Worm (Caenorhabditis elegans) whole organism, young adult: ENCODE results near the gene elp-1.
A peak's percentile ranks its signal among the peaks of the same experiment; 100 is the strongest.

Experiments
- B0019.2 ChIP-seq: fragments of 200-800 bp; sonication (Bioruptor generic); conservative IDR thresholded peaks from 2 replicates; pipeline ENCODE4 v1.3.6; 2022; ENCODE audit warnings: missing genetic modification reagents, missing genetic modification characterization, missing compliant biosample characterization
- B0035.1 ChIP-seq: sonication (generic microtip); optimal IDR thresholded peaks from 2 replicates; lab custom pipeline; 2016; ENCODE audit warnings: missing genetic modification characterization, mild to moderate bottlenecking, missing compliant biosample characterization, missing genotype, missing genetic modification reagents
- D2030.7 ChIP-seq: fragments of 200-800 bp; sonication (Bioruptor generic); IDR thresholded peaks from 2 replicates; pipeline ENCODE4 v1.3.6; 2022; ENCODE audit warnings: missing genetic modification reagents, missing genetic modification characterization, missing compliant biosample characterization
- F22D6.2 ChIP-seq: sonication (generic microtip); optimal IDR thresholded peaks from 2 replicates; lab custom pipeline; 2016; ENCODE audit warnings: mild to moderate bottlenecking, missing genetic modification characterization, missing compliant biosample characterization
- F37B4.10 ChIP-seq: fragments of 200-800 bp; sonication (Bioruptor generic); IDR thresholded peaks from 2 replicates; pipeline ENCODE4 v1.3.6; 2022; ENCODE audit warnings: missing genetic modification characterization, missing compliant biosample characterization
- F39B2.1 ChIP-seq: fragments of 200-800 bp; sonication (Bioruptor generic); IDR thresholded peaks from 2 replicates; pipeline ENCODE4 v1.3.6; 2022; ENCODE audit warnings: missing genetic modification reagents, missing genetic modification characterization, missing compliant biosample characterization
- K12H6.12 ChIP-seq: fragments of 200-800 bp; sonication (Bioruptor generic); optimal IDR thresholded peaks from 2 replicates; lab custom pipeline; 2018; ENCODE audit warnings: mild to moderate bottlenecking, missing genetic modification characterization, missing compliant biosample characterization
- Y53G8AR.9 ChIP-seq: fragments of 200-800 bp; sonication (Bioruptor generic); conservative IDR thresholded peaks from 2 replicates; pipeline ENCODE4 v1.3.6; 2022; ENCODE audit warnings: missing genetic modification reagents, missing genetic modification characterization, missing compliant biosample characterization
- Y56A3A.18 ChIP-seq: fragments of 200-800 bp; sonication (Bioruptor generic); IDR thresholded peaks from 2 replicates; pipeline ENCODE4 v1.3.6; 2022; ENCODE audit warnings: missing genetic modification reagents, missing genetic modification characterization, missing compliant biosample characterization
- Y95B8A.8 ChIP-seq: fragments of 200-800 bp; sonication (Bioruptor generic); IDR thresholded peaks from 2 replicates; pipeline ENCODE4 v1.3.6; 2022; ENCODE audit warnings: missing genetic modification reagents, missing genetic modification characterization, missing compliant biosample characterization
- ZK185.1 ChIP-seq: sonication (generic microtip); optimal IDR thresholded peaks from 2 replicates; lab custom pipeline; 2016; ENCODE audit warnings: mild to moderate bottlenecking, missing genetic modification characterization, missing compliant biosample characterization; ENCODE audit not compliant: poor library complexity, severe bottlenecking
- akir-1 ChIP-seq: fragments of 200-800 bp; sonication (Bioruptor generic); optimal IDR thresholded peaks from 2 replicates; lab custom pipeline; 2018; ENCODE audit warnings: mild to moderate bottlenecking, missing genetic modification characterization, moderate library complexity, missing compliant biosample characterization
- ama-1 ChIP-seq, 3 experiments: fragments of 150-350 bp in 1 of 3; sonication (generic microtip) in 2 of 3; optimal IDR thresholded peaks; 2 replicates each; lab custom pipeline; 2014 to 2018; ENCODE audit warnings: missing biosample characterization in 2 of 3, missing genetic modification characterization in 2 of 3, missing genetic modification reagents in 2 of 3
- atf-7 ChIP-seq: sonication (generic microtip); optimal IDR thresholded peaks from 2 replicates; lab custom pipeline; 2017; ENCODE audit warnings: mild to moderate bottlenecking, missing genetic modification characterization, missing compliant biosample characterization
- athp-1 ChIP-seq: sonication (generic microtip); optimal IDR thresholded peaks from 2 replicates; lab custom pipeline; 2017; ENCODE audit warnings: mild to moderate bottlenecking, missing genetic modification characterization, missing compliant biosample characterization
- attf-3 ChIP-seq: fragments of 200-800 bp; sonication (Bioruptor generic); conservative IDR thresholded peaks from 2 replicates; pipeline ENCODE4 v1.3.6; 2022; ENCODE audit warnings: missing genetic modification reagents, missing genetic modification characterization, missing compliant biosample characterization
- attf-5 ChIP-seq: fragments of 200-800 bp; sonication (Bioruptor generic); optimal IDR thresholded peaks from 2 replicates; lab custom pipeline; 2018; ENCODE audit warnings: mild to moderate bottlenecking, missing genetic modification characterization, missing compliant biosample characterization
- cebp-1 ChIP-seq, 2 experiments: fragments of 200-800 bp in 1 of 2; sonication (Bioruptor generic) in 1 of 2; sonication (generic microtip) in 1 of 2; IDR thresholded peaks in 1 of 2; optimal IDR thresholded peaks in 1 of 2; 2 replicates each; pipeline versions ENCODE4 v1.3.6 to Lab custom; 2017 to 2022; ENCODE audit warnings: missing compliant biosample characterization in 2 of 2, missing genetic modification characterization in 2 of 2, mild to moderate bottlenecking in 1 of 2, missing genetic modification reagents in 1 of 2, moderate library complexity in 1 of 2
- die-1 ChIP-seq: sonication (generic microtip); optimal IDR thresholded peaks from 2 replicates; lab custom pipeline; 2016; ENCODE audit warnings: missing genotype, mild to moderate bottlenecking, missing genetic modification characterization, missing compliant biosample characterization
- efl-1 ChIP-seq: fragments of 150-350 bp; optimal IDR thresholded peaks from 2 replicates; lab custom pipeline; 2014; ENCODE audit warnings: missing biosample characterization, missing genetic modification reagents, missing genetic modification characterization
- gei-17 ChIP-seq: fragments of 200-800 bp; sonication (Bioruptor generic); optimal IDR thresholded peaks from 2 replicates; lab custom pipeline; 2018; ENCODE audit warnings: mild to moderate bottlenecking, missing genetic modification characterization, missing compliant biosample characterization
- hlh-26 ChIP-seq: fragments of 200-800 bp; sonication (Bioruptor generic); conservative IDR thresholded peaks from 2 replicates; pipeline ENCODE4 v1.3.6; 2022; ENCODE audit warnings: missing genetic modification reagents, missing genetic modification characterization, missing compliant biosample characterization
- hmg-20 ChIP-seq: fragments of 200-800 bp; sonication (Bioruptor generic); IDR thresholded peaks from 2 replicates; pipeline ENCODE4 v1.3.6; 2022; ENCODE audit warnings: missing genetic modification reagents, missing genetic modification characterization, missing compliant biosample characterization
- hsf-1 ChIP-seq: fragments of 200-800 bp; sonication (Bioruptor generic); IDR thresholded peaks from 2 replicates; pipeline ENCODE4 v1.3.6; 2022; ENCODE audit warnings: missing genetic modification reagents, missing genetic modification characterization, missing compliant biosample characterization
- lag-1 ChIP-seq: fragments of 200-800 bp; sonication (Bioruptor generic); IDR thresholded peaks from 2 replicates; pipeline ENCODE4 v1.3.6; 2022; ENCODE audit warnings: missing genetic modification reagents, missing genetic modification characterization, missing compliant biosample characterization
- let-526 ChIP-seq: fragments of 200-800 bp; sonication (Bioruptor generic); IDR thresholded peaks from 2 replicates; pipeline ENCODE4 v1.3.6; 2022; ENCODE audit warnings: missing genetic modification reagents, missing genetic modification characterization, missing compliant biosample characterization
- lsy-27 ChIP-seq: sonication (generic microtip); optimal IDR thresholded peaks from 2 replicates; lab custom pipeline; 2017; ENCODE audit warnings: missing genetic modification characterization, mild to moderate bottlenecking, missing compliant biosample characterization, antibody characterized with exemption, missing genotype, borderline replicate concordance; ENCODE audit not compliant: insufficient read depth
- madf-10 ChIP-seq: sonication (generic microtip); optimal IDR thresholded peaks from 2 replicates; lab custom pipeline; 2016; ENCODE audit warnings: mild to moderate bottlenecking, missing genetic modification characterization, missing compliant biosample characterization
- mcd-1 ChIP-seq: fragments of 200-800 bp; sonication (Bioruptor generic); IDR thresholded peaks from 2 replicates; pipeline ENCODE4 v1.3.6; 2022; ENCODE audit warnings: missing genetic modification reagents, missing genetic modification characterization, missing compliant biosample characterization
- mxl-1 ChIP-seq: sonication (generic microtip); optimal IDR thresholded peaks from 2 replicates; lab custom pipeline; 2016; ENCODE audit warnings: missing genetic modification characterization, missing compliant biosample characterization
- nfya-1 ChIP-seq: sonication (generic microtip); optimal IDR thresholded peaks from 2 replicates; lab custom pipeline; 2017; ENCODE audit warnings: antibody characterized with exemption, missing compliant biosample characterization, missing genetic modification characterization, borderline replicate concordance; ENCODE audit not compliant: insufficient read depth
- nfya-2 ChIP-seq: fragments of 200-800 bp; sonication (Bioruptor generic); IDR thresholded peaks from 2 replicates; pipeline ENCODE4 v1.3.6; 2022; ENCODE audit warnings: missing genetic modification reagents, missing genetic modification characterization, missing compliant biosample characterization
- nhr-120 ChIP-seq: fragments of 200-800 bp; sonication (Bioruptor generic); IDR thresholded peaks from 2 replicates; pipeline ENCODE4 v1.3.6; 2022; ENCODE audit warnings: missing genetic modification characterization, missing compliant biosample characterization
- nhr-80 ChIP-seq: sonication (generic microtip); optimal IDR thresholded peaks from 2 replicates; lab custom pipeline; 2016; ENCODE audit warnings: missing genetic modification characterization, missing compliant biosample characterization
- pha-4 ChIP-seq: fragments of 150-350 bp; sonication (generic microtip); optimal IDR thresholded peaks from 2 replicates; lab custom pipeline; 2014; ENCODE audit warnings: missing biosample characterization, missing genetic modification reagents, missing genetic modification characterization
- unc-62 ChIP-seq: fragments of 150-350 bp; optimal IDR thresholded peaks from 2 replicates; lab custom pipeline; 2014; ENCODE audit warnings: missing biosample characterization, missing genetic modification reagents, missing genetic modification characterization
- xnd-1 ChIP-seq: sonication (generic microtip); optimal IDR thresholded peaks from 2 replicates; lab custom pipeline; 2016; ENCODE audit warnings: missing genotype, missing genetic modification reagents, missing genetic modification characterization, missing compliant biosample characterization
- zfh-2 ChIP-seq: fragments of 200-800 bp; sonication (Bioruptor generic); conservative IDR thresholded peaks from 2 replicates; pipeline ENCODE4 v1.3.6; 2022; ENCODE audit warnings: missing genetic modification reagents, missing genetic modification characterization, missing compliant biosample characterization
- ztf-25 ChIP-seq: fragments of 200-800 bp; sonication (Bioruptor generic); IDR thresholded peaks from 2 replicates; pipeline ENCODE4 v1.3.6; 2022; ENCODE audit warnings: missing genetic modification reagents, missing genetic modification characterization, missing compliant biosample characterization

elp-1 gene

DNA sequence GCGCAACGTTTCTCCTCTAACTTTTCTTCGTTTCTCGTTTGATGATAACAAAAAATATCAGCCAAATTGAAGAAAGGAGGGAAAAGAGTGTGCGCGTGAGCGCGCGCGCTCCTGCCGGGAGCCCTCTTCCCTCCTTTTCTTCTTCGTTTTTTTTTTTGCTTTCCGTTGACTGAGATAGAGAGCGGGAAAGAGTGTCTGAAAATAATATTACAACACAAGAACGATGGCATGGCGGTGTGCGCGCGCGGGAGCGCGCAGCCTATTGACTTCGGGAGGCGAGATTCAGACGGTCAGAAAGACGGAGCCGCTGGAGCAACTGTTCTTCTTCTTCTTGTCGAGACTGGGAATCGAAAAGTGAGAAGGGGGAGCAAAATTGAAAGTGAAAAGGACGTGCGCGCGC is 23.8 kb upstream of the elp-1 start (continued):
- no peak for TF ChIP-seq atf-7 (tag; lab: Kevin White, UChicago)
- no peak for TF ChIP-seq F37B4.10
- TF ChIP-seq Y95B8A.8 (GFP tag; lab: Robert Waterston, UW): no peak
- TF ChIP-seq nfya-2 (GFP tag; lab: Robert Waterston, UW): no peak

DNA sequence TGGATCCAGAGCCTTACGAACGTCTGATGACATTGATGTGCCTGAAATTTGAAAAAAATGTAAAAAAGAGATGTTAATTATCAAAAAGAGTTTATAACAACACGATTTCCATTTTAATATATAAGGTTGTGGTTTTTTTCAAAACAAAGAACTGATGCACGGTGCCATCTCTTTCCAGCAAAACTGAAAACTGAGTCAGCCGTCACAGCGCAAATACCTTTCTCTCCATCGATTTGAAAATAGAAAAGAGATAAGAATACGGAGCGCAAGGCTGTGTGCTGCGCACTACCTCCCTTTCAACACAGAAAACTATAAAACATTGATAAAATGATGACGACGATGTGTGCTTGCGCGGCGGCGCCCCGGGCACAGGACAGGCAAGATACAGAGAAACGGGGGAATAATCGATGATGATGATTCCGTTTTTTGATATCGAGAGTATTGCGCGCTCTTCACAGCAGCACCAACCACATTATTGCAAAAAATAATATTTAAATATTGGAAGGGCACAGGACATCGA is 22.5 kb upstream of the elp-1 start, which contains the start of gene Y44A6D.3:
TSS of gene Y44A6D.3 (minus strand) at position 51 of the 520 bp plus-strand sequence.
- TF ChIP-seq lsy-27 (tag; lab: Kevin White, UChicago) (no peak), efl-1 (no peak), nhr-120 (GFP tag; lab: Robert Waterston, UW) (no peak), hmg-20 (GFP tag; lab: Robert Waterston, UW) (no peak), D2030.7 (GFP tag; lab: Robert Waterston, UW) (no peak), madf-10 (tag; lab: Kevin White, UChicago) (peak; percentile 10), ztf-25 (no peak), F22D6.2 (tag; lab: Kevin White, UChicago) (no peak), atf-7 (tag; lab: Kevin White, UChicago) (peak; percentile 31), ama-1 (optimal IDR thresholded peaks at IDR 0.05; lab: Kevin White, UChicago) (no peak), ama-1 (GFP tag; optimal IDR thresholded peaks at IDR 0.05; lab: Kevin White, UChicago) (no peak), ZK185.1 (tag; lab: Kevin White, UChicago) (no peak), attf-5 (peak; percentile 22), athp-1 (no peak), akir-1 (no peak), unc-62 (no peak), hsf-1 (GFP tag; lab: Robert Waterston, UW) (no peak), let-526 (GFP tag; lab: Robert Waterston, UW) (no peak), attf-3 (GFP tag; lab: Robert Waterston, UW) (no peak), xnd-1 (tag; lab: Kevin White, UChicago) (no peak), mxl-1 (tag; lab: Kevin White, UChicago) (no peak), pha-4 (tag; lab: Kevin White, UChicago) (no peak), K12H6.12 (tag; lab: Kevin White, UChicago) (no peak), gei-17 (GFP tag; lab: Kevin White, UChicago) (no peak), hlh-26 (GFP tag; lab: Robert Waterston, UW) (no peak), die-1 (tag; lab: Kevin White, UChicago) (no peak), Y53G8AR.9 (no peak), nhr-80 (tag; lab: Kevin White, UChicago) (peak; percentile 65), Y56A3A.18 (GFP tag; lab: Robert Waterston, UW) (no peak), zfh-2 (GFP tag; lab: Robert Waterston, UW) (no peak), mcd-1 (no peak), B0019.2 (GFP tag; lab: Robert Waterston, UW) (no peak), nfya-1 (tag; lab: Kevin White, UChicago) (no peak), F39B2.1 (GFP tag; lab: Robert Waterston, UW) (no peak), lag-1 (GFP tag; lab: Robert Waterston, UW) (no peak), F37B4.10 (no peak), B0035.1 (tag; lab: Kevin White, UChicago) (no peak), cebp-1 (GFP tag; IDR thresholded peaks at IDR 0.05; lab: Robert Waterston, UW) (no peak), cebp-1 (tag; optimal IDR thresholded peaks at IDR 0.05; lab: Kevin White, UChicago) (peak; percentile 24)
- TF ChIP-seq, all 124 proteins: peak for 5
